Fruit fly (Drosophila melanogaster) whole organism, adult: ENCODE data around the gene LPCAT.

Experiments used
- CG7045 ChIP-seq: fragments of 200-800 bp; sonication (Bioruptor generic); optimal IDR thresholded peaks from 2 replicates; lab custom pipeline; 2017; ENCODE audit warnings: missing biosample characterization, mild to moderate bottlenecking, missing genetic modification characterization
- CG7101 ChIP-seq: fragments of 200-800 bp; sonication (Bioruptor generic); optimal IDR thresholded peaks from 2 replicates; lab custom pipeline; 2018; ENCODE audit warnings: missing biosample characterization, mild to moderate bottlenecking, missing genetic modification characterization, moderate library complexity
- tj ChIP-seq: fragments of 200-800 bp; sonication (Bioruptor generic); optimal IDR thresholded peaks from 3 replicates; lab custom pipeline; 2017; ENCODE audit warnings: missing biosample characterization, mild to moderate bottlenecking, missing genetic modification characterization, moderate library complexity
- toe ChIP-seq: fragments of 200-800 bp; sonication (Bioruptor generic); optimal IDR thresholded peaks from 2 replicates; lab custom pipeline; 2016; ENCODE audit warnings: missing biosample characterization, missing genetic modification characterization

DNA sequence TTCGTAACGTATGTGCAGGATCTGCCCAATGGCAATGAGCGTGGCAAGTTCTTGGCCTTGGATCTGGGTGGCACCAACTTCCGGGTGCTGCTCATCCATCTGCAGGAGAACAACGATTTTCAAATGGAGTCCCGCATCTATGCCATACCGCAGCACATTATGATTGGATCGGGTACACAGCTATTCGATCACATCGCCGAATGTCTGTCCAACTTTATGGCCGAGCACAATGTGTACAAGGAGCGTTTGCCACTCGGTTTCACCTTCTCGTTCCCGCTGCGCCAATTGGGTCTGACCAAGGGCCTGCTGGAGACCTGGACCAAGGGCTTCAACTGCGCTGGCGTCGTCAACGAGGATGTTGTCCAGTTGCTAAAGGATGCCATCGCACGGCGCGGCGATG is 6.8 kb upstream of the LPCAT start:
- TF ChIP-seq CG7101 (tag; lab: Kevin White, UChicago), result no peak
- no peak for TF ChIP-seq tj (GFP tag; lab: Kevin White, UChicago)
- TF ChIP-seq CG7045, result no peak
- no peak for TF ChIP-seq toe
